Fruit fly (Drosophila melanogaster) whole organism, wandering third instar larva: ENCODE measurements around the gene VhaM9.7-a.

Source experiments
- Abd-B ChIP-seq: fragments of >200 bp; optimal IDR thresholded peaks from 2 replicates; lab custom pipeline; 2017; ENCODE audit warnings: missing biosample characterization, missing genetic modification characterization
- CG32264 ChIP-seq: fragments of 200-800 bp; sonication (Bioruptor generic); optimal IDR thresholded peaks from 2 replicates; lab custom pipeline; 2016; ENCODE audit warnings: missing biosample characterization, missing genetic modification characterization
- CG9705 ChIP-seq: fragments of 200-800 bp; sonication (Bioruptor generic); optimal IDR thresholded peaks from 2 replicates; lab custom pipeline; 2018; ENCODE audit warnings: missing biosample characterization, mild to moderate bottlenecking, missing genetic modification characterization
- Dfd ChIP-seq: fragments of >200 bp; optimal IDR thresholded peaks from 2 replicates; lab custom pipeline; 2017; ENCODE audit warnings: missing biosample characterization, missing genetic modification characterization
- Dif ChIP-seq: fragments of 200-275, 200-300 bp; sonication (Bioruptor generic); optimal IDR thresholded peaks from 2 replicates; lab custom pipeline; 2018; ENCODE audit warnings: missing biosample characterization, missing genetic modification characterization; ENCODE audit not compliant: partially characterized antibody
- GATAd ChIP-seq: sonication (Bioruptor generic); optimal IDR thresholded peaks from 2 replicates; lab custom pipeline; 2016; ENCODE audit warnings: missing biosample characterization, missing genetic modification characterization
- HLH106 ChIP-seq: fragments of 200-800 bp; optimal IDR thresholded peaks from 3 replicates; lab custom pipeline; 2019; ENCODE audit warnings: missing biosample characterization, mild to moderate bottlenecking, missing genetic modification characterization, moderate library complexity
- Hnf4 ChIP-seq: fragments of 200-800 bp; sonication (Bioruptor generic); optimal IDR thresholded peaks from 2 replicates; lab custom pipeline; 2016; ENCODE audit warnings: missing biosample characterization, mild to moderate bottlenecking, missing genetic modification characterization
- Hr78 ChIP-seq: fragments of >200 bp; optimal IDR thresholded peaks from 2 replicates; lab custom pipeline; 2017; ENCODE audit warnings: missing biosample characterization, missing genetic modification characterization
- Hr83 ChIP-seq: fragments of 200-300 bp; sonication (Bioruptor generic); optimal IDR thresholded peaks from 2 replicates; lab custom pipeline; 2016; ENCODE audit warnings: missing biosample characterization, mild to moderate bottlenecking, missing genetic modification characterization, moderate library complexity; ENCODE audit not compliant: poor library complexity, severe bottlenecking
- Jra ChIP-seq: sonication (Bioruptor generic); optimal IDR thresholded peaks from 2 replicates; lab custom pipeline; 2016; ENCODE audit warnings: missing biosample characterization, missing genetic modification characterization
- Mio ChIP-seq: sonication (Bioruptor generic); optimal IDR thresholded peaks from 2 replicates; lab custom pipeline; 2016; ENCODE audit warnings: missing biosample characterization, missing genetic modification characterization
- Myc ChIP-seq: fragments of >200 bp; optimal IDR thresholded peaks from 2 replicates; lab custom pipeline; 2017
- N ChIP-seq: fragments of >200 bp; optimal IDR thresholded peaks from 2 replicates; lab custom pipeline; 2018; ENCODE audit warnings: missing biosample characterization, missing external identifiers, missing genetic modification characterization
- OdsH ChIP-seq: fragments of 200-800 bp; sonication (Bioruptor generic); optimal IDR thresholded peaks from 2 replicates; lab custom pipeline; 2016; ENCODE audit warnings: missing biosample characterization, mild to moderate bottlenecking, missing genetic modification characterization
- Rel ChIP-seq, 2 experiments: fragments of 200-800 bp; sonication (Bioruptor generic) in 1 of 2; optimal IDR thresholded peaks; 2 replicates in 1 of 2; 3 replicates in 1 of 2; lab custom pipeline; 2016 to 2019; ENCODE audit warnings: mild to moderate bottlenecking in 2 of 2, missing biosample characterization in 2 of 2, missing genetic modification characterization in 2 of 2, moderate library complexity in 1 of 2
- Sp1 ChIP-seq: fragments of 200-800 bp; sonication (Bioruptor generic); optimal IDR thresholded peaks from 3 replicates; lab custom pipeline; 2019; ENCODE audit warnings: missing biosample characterization, mild to moderate bottlenecking, missing genetic modification characterization, moderate library complexity
- Vsx2 ChIP-seq: fragments of 200-300, 225-300 bp; sonication (Bioruptor generic); optimal IDR thresholded peaks from 2 replicates; lab custom pipeline; 2018; ENCODE audit warnings: missing biosample characterization, missing genetic modification characterization; ENCODE audit not compliant: partially characterized antibody
- brk ChIP-seq: fragments of 200-800 bp; sonication (Bioruptor generic); optimal IDR thresholded peaks from 2 replicates; lab custom pipeline; 2016; ENCODE audit warnings: missing biosample characterization, mild to moderate bottlenecking, missing genetic modification characterization
- dl ChIP-seq, 2 experiments: fragments of 175-275, 200-275 bp in 1 of 2; fragments of 200-275 bp in 1 of 2; sonication (Bioruptor generic); optimal IDR thresholded peaks; lab custom pipeline; 2018; ENCODE audit warnings: mild to moderate bottlenecking in 2 of 2, missing biosample characterization in 2 of 2, missing genetic modification characterization in 2 of 2, moderate library complexity in 2 of 2; ENCODE audit not compliant: partially characterized antibody in 2 of 2, insufficient read depth in 1 of 2
- dsf ChIP-seq: sonication (Bioruptor generic); optimal IDR thresholded peaks from 2 replicates; lab custom pipeline; 2016; ENCODE audit warnings: missing biosample characterization, missing genetic modification characterization, borderline replicate concordance
- ey ChIP-seq: fragments of 200-800 bp; sonication (Bioruptor generic); optimal IDR thresholded peaks from 2 replicates; lab custom pipeline; 2016; ENCODE audit warnings: missing biosample characterization, missing genetic modification characterization
- foxo ChIP-seq, 2 experiments: fragments of 200-800 bp; sonication (Bioruptor generic); optimal IDR thresholded peaks; 2 replicates in 1 of 2; 3 replicates in 1 of 2; lab custom pipeline; 2016 to 2017; ENCODE audit warnings: missing biosample characterization in 2 of 2, missing genetic modification characterization in 2 of 2
- fru ChIP-seq: fragments of 200-800 bp; sonication (Bioruptor generic); optimal IDR thresholded peaks from 3 replicates; lab custom pipeline; 2016; ENCODE audit warnings: missing biosample characterization, mild to moderate bottlenecking, missing genetic modification characterization
- h ChIP-seq: fragments of 200-800 bp; sonication (Bioruptor generic); optimal IDR thresholded peaks from 3 replicates; lab custom pipeline; 2016; ENCODE audit warnings: missing biosample characterization, mild to moderate bottlenecking, missing genetic modification characterization
- jim ChIP-seq: fragments of 175-275, 200-325 bp; sonication (Bioruptor generic); optimal IDR thresholded peaks from 2 replicates; lab custom pipeline; 2016; ENCODE audit warnings: missing biosample characterization, mild to moderate bottlenecking, missing genetic modification characterization
- lola ChIP-seq: fragments of >200 bp; optimal IDR thresholded peaks from 2 replicates; lab custom pipeline; 2017; ENCODE audit warnings: missing biosample characterization, missing genetic modification characterization
- pan ChIP-seq: fragments of >200 bp; optimal IDR thresholded peaks from 2 replicates; lab custom pipeline; 2017
- psq ChIP-seq: fragments of 200-800 bp; sonication (Bioruptor generic); optimal IDR thresholded peaks from 3 replicates; lab custom pipeline; 2017; ENCODE audit warnings: missing biosample characterization, mild to moderate bottlenecking, missing genetic modification characterization, moderate library complexity
- rgr ChIP-seq: fragments of 200-800 bp; sonication (Bioruptor generic); optimal IDR thresholded peaks from 3 replicates; lab custom pipeline; 2016; ENCODE audit warnings: missing biosample characterization, mild to moderate bottlenecking, missing genetic modification characterization
- sage ChIP-seq: fragments of 200-800 bp; sonication (Bioruptor generic); optimal IDR thresholded peaks from 2 replicates; lab custom pipeline; 2016; ENCODE audit warnings: missing biosample characterization, mild to moderate bottlenecking, missing genetic modification characterization
- sv ChIP-seq: fragments of 200-800 bp; sonication (Bioruptor generic); optimal IDR thresholded peaks from 3 replicates; lab custom pipeline; 2016; ENCODE audit warnings: missing biosample characterization, missing genetic modification characterization
- usp ChIP-seq: fragments of >200 bp; optimal IDR thresholded peaks from 2 replicates; lab custom pipeline; 2017; ENCODE audit warnings: missing biosample characterization, missing genetic modification characterization
- woc ChIP-seq: sonication (Bioruptor generic); optimal IDR thresholded peaks from 2 replicates; lab custom pipeline; 2016; ENCODE audit warnings: missing biosample characterization, mild to moderate bottlenecking, missing genetic modification characterization

The VhaM9.7-a gene

DNA sequence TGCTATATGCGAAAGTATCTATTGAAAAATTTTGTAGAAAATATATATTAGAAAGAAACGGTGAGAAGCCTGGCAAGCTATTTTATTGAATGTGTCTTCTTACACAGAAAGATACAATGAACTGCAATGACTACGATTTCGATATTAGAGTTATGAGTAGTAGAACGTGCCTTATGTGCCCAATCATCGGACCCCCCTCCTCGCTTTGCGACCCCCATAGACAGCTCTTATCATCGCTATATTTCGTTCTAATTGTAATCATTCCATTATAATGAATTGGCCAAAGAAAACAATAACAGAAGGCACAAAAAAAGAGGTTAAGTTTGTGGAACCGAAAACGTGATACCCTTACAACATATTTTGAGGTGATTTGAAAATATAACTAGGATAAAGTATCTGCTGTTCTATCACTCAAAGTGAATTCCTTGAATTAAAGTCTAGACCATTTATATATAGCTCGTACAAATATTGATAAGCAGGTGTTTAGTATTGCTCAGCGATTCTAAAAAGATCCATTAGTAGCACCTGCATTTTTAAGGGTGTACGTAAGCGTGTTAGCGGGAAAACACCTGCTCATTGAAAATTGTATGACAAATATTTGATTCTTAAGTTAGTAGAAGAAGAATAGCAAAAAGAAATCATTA is 29.7 kb upstream of the VhaM9.7-a start:
- TF ChIP-seq brk (GFP tag; lab: Kevin White, UChicago) = no peak
- TF ChIP-seq fru (GFP tag; lab: Kevin White, UChicago) = peak; percentile 23
- no peak for TF ChIP-seq Dfd (GFP tag; lab: Kevin White, UChicago)
- TF ChIP-seq h (GFP tag; lab: Kevin White, UChicago) = peak; percentile 43
- peak; percentile 15 for TF ChIP-seq ey (GFP tag; lab: Kevin White, UChicago)
- TF ChIP-seq psq (GFP tag; lab: Kevin White, UChicago) = no peak
- no peak for TF ChIP-seq usp

DNA sequence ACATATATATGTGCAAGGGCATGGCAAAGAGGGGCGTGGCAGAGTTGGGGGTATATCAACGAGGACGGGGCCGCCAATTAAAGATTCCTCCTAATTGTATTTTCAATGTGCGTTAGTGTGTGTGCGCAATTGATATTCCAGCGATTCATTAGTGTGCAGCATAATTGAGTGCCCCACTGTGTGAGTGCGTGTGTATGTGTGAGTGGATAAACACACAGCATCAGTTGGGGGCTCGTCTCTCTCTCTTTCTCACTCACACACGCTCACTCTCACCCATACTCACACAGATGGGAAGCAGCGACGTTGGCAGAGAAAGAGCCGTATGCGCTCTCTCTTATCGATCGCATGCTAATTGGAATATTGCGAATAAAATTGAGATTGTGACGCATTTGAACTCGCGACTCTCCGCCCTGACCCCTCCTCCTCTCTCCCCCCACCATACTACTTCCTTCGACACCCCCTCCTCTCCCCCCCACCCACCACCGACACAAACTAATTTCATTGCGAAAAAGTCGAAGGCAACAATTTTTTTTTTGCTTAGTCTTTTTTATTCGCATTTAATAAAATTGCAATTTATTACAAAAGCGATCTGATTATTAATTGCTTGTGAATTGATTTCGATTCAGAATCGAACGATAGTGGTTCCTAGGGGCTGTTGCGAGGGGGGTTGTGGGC is 28.8 kb upstream of the VhaM9.7-a start:
- no peak for TF ChIP-seq usp
- TF ChIP-seq sage (GFP tag; lab: Kevin White, UChicago) = no peak
- no peak for TF ChIP-seq woc (GFP tag; lab: Kevin White, UChicago)
- no peak for TF ChIP-seq brk (GFP tag; lab: Kevin White, UChicago)
- TF ChIP-seq pan (lab: Kevin White, UChicago) = no peak
- no peak for TF ChIP-seq foxo (GFP tag; optimal IDR thresholded peaks at IDR 0.05; lab: Kevin White, UChicago)
- no peak for TF ChIP-seq jim (GFP tag; lab: Kevin White, UChicago)
- peak; percentile 11 for TF ChIP-seq Vsx2 (GFP tag; lab: Kevin White, UChicago)
- TF ChIP-seq sv (GFP tag; lab: Kevin White, UChicago) = no peak
- TF ChIP-seq dl (GFP tag; optimal IDR thresholded peaks at IDR 0.05; lab: Kevin White, UChicago; ENCODE audit: insufficient read depth in 1 of 2, partially characterized antibody in 2 of 2) = peak in 1 of 2 experiments; percentile 21
- TF ChIP-seq CG9705 (GFP tag; lab: Kevin White, UChicago) = no peak
- TF ChIP-seq Sp1 (GFP tag; lab: Kevin White, UChicago) = no peak
- no peak for TF ChIP-seq fru (GFP tag; lab: Kevin White, UChicago)
- TF ChIP-seq Jra (GFP tag; lab: Kevin White, UChicago) = no peak
- TF ChIP-seq CG32264 (GFP tag; lab: Kevin White, UChicago) = no peak
- peak; percentile 64 for TF ChIP-seq N
- no peak for TF ChIP-seq Myc (lab: Kevin White, UChicago)
- TF ChIP-seq Rel (GFP tag; optimal IDR thresholded peaks at IDR 0.05; lab: Kevin White, UChicago) = no peak
- peak; percentile 2 for TF ChIP-seq Rel (tag; optimal IDR thresholded peaks at IDR 0.05; lab: Kevin White, UChicago)
- no peak for TF ChIP-seq psq (GFP tag; lab: Kevin White, UChicago)
- peak; percentile 38 for TF ChIP-seq Dif (GFP tag; lab: Kevin White, UChicago)
- no peak for TF ChIP-seq Hr78

- no peak for TF ChIP-seq Hr78
- TF ChIP-seq brk (GFP tag; lab: Kevin White, UChicago) = no peak
Measured at dm6 chr3L:4236097-4236572, 26.4 kb upstream of the VhaM9.7-a start, which contains the start of gene ImpL2. Gene ImpL2 (minus strand): TSS chr3L:4236147.

- TF ChIP-seq fru (GFP tag; lab: Kevin White, UChicago) (no peak), CG9705 (GFP tag; lab: Kevin White, UChicago) (no peak), woc (GFP tag; lab: Kevin White, UChicago) (no peak), Mio (GFP tag; lab: Kevin White, UChicago) (no peak)
- TF ChIP-seq, all 38 proteins: peak for 0
Measured at dm6 chr3L:4238195-4238594, 24.3 kb upstream of the VhaM9.7-a start.

DNA sequence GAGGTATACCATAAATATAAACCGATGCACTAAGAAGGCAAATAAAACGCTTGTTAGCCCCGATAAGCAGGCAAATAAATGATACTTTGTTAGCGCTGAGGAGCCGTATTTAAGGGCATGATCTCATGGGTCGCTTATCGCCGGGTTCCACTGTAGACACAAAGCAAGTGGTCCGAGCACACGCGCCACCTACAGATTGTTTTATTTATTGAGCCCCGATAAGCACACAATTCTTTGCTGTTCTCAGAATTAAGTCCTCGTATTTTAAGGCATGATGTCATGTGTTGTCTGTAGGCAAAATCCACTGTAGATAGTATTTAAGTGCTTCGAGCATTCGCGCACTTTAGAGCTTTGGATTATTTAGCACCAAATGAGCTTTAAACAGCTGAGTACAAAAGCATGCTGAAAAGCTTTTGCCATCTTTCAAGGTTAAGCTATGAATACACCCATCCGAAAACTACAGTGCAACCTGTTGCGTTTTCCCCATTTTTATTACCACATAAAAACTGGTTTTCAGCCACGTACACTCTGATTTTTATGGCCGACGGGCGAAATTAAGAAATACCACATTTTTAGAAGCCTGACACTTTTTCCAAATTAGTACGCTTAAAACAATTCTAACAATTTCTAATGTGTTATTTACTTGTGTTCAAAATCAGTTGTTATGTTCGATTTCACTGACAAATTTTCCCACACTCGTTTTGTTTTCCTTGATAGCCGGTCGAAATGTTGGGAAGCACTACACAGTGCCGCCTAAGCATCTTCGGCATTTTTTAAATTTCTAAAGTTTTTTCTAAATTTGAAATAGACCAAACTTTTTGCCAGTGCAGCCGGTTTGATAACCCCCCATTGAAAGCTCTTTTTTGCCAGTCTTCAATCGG is 22.8 kb upstream of the VhaM9.7-a start, which contains the start of gene Sqor:
Gene Sqor, plus strand, starts transcription at position 732 of the 881 bp plus-strand sequence.
- peak; percentile 50 for TF ChIP-seq sage (GFP tag; lab: Kevin White, UChicago)
- no peak for TF ChIP-seq lola (GFP tag; lab: Kevin White, UChicago)
- TF ChIP-seq Mio (GFP tag; lab: Kevin White, UChicago) = peak; percentile 55
- TF ChIP-seq Jra (GFP tag; lab: Kevin White, UChicago) = peak; percentile 80
- TF ChIP-seq dsf (GFP tag; lab: Kevin White, UChicago) = peak; percentile 68
- TF ChIP-seq h (GFP tag; lab: Kevin White, UChicago) = peak; percentile 93
- TF ChIP-seq Rel (GFP tag; optimal IDR thresholded peaks at IDR 0.05; lab: Kevin White, UChicago) = peak; percentile 67
- TF ChIP-seq Rel (tag; optimal IDR thresholded peaks at IDR 0.05; lab: Kevin White, UChicago) = peak; percentile 77
- TF ChIP-seq Abd-B (GFP tag; lab: Kevin White, UChicago) = no peak
- TF ChIP-seq rgr (GFP tag; lab: Kevin White, UChicago) = peak; percentile 95
- TF ChIP-seq brk (GFP tag; lab: Kevin White, UChicago) = peak; percentile 37
- peak; percentile 88 for TF ChIP-seq CG32264 (GFP tag; lab: Kevin White, UChicago)
- TF ChIP-seq Sp1 (GFP tag; lab: Kevin White, UChicago) = peak; percentile 98
- TF ChIP-seq Hnf4 (GFP tag; lab: Kevin White, UChicago) = peak; percentile 82
- TF ChIP-seq OdsH (GFP tag; lab: Kevin White, UChicago) = peak; percentile 93
- peak; percentile 93 for TF ChIP-seq ey (GFP tag; lab: Kevin White, UChicago)
- TF ChIP-seq Hr83 (GFP tag; lab: Kevin White, UChicago) = peak; percentile 17
- TF ChIP-seq GATAd (GFP tag; lab: Kevin White, UChicago) = peak; percentile 36
- TF ChIP-seq CG9705 (GFP tag; lab: Kevin White, UChicago) = peak; percentile 92
- TF ChIP-seq fru (GFP tag; lab: Kevin White, UChicago) = peak; percentile 95
- peak; percentile 95 for TF ChIP-seq HLH106 (tag; lab: Kevin White, UChicago)
- TF ChIP-seq Hr78 = peak; percentile 30
- no peak for TF ChIP-seq pan (lab: Kevin White, UChicago)
